Worm (Caenorhabditis elegans) whole organism, L2 larva: ENCODE measurements around the gene F20A1.6.

ENCODE experiments used
- Y55F3AM.14 ChIP-seq: fragments of 200-800 bp; sonication (Bioruptor generic); optimal IDR thresholded peaks from 2 replicates; lab custom pipeline; 2018; ENCODE audit warnings: mild to moderate bottlenecking, missing genetic modification characterization, missing compliant biosample characterization
- dmd-4 ChIP-seq: sonication (generic microtip); optimal IDR thresholded peaks from 2 replicates; lab custom pipeline; 2017; ENCODE audit warnings: missing biosample characterization, missing genetic modification characterization
- mdl-1 ChIP-seq, 2 experiments: fragments of 150-350 bp in 1 of 2; sonication (generic microtip) in 1 of 2; optimal IDR thresholded peaks; 2 replicates each; lab custom pipeline; 2017; ENCODE audit warnings: missing biosample characterization in 2 of 2, missing genetic modification characterization in 2 of 2
- nhr-237 ChIP-seq: fragments of 150-350 bp; optimal IDR thresholded peaks from 2 replicates; lab custom pipeline; 2014; ENCODE audit warnings: missing biosample characterization, missing genetic modification characterization
- nhr-25 ChIP-seq: fragments of 150-350 bp; sonication (generic microtip); optimal IDR thresholded peaks from 3 replicates; lab custom pipeline; 2014; ENCODE audit warnings: missing biosample characterization, missing genetic modification characterization
- sma-3 ChIP-seq: sonication (generic microtip); optimal IDR thresholded peaks from 2 replicates; lab custom pipeline; 2016; ENCODE audit warnings: missing genetic modification reagents, missing genetic modification characterization, missing compliant biosample characterization
- snpc-4 ChIP-seq: fragments of 150-350 bp; optimal IDR thresholded peaks from 2 replicates; lab custom pipeline; 2014; ENCODE audit warnings: missing biosample characterization, missing genetic modification characterization
- unc-62 ChIP-seq: fragments of 150-350 bp; optimal IDR thresholded peaks from 2 replicates; lab custom pipeline; 2014; ENCODE audit warnings: missing biosample characterization, missing genetic modification reagents, missing genetic modification characterization

DNA sequence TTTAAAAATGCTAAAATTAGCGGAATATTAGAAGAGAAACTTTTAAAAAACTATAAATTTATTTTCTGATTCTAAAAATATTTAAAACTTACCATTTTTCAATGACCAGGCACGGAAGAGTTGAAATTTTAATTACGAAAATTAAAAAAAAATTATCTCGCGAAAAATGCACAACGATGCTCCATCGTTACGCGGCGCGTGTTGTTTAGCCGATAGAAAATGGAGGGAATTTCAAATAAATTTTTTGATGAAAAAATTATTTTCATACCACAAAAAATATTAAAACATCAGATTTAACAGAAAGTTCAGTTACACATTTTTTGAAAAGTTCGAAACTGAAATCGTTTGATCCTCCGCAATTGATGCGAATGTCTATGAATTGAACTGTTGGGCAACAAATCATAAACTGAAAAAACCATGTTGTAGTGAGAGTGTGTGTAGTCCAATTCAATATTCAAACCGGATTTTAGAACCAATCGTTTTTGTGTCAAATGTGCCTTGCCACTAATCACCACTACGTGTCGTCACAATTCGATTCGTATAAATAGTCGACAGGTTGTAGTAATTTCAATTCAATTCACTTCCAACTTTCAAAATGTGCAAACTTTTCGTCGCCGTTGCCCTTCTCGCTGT lies 24.3 kb upstream of the F20A1.6 start, which contains the start of the genes tofu-2 and spig-1:
- TF ChIP-seq unc-62 (GFP tag; lab: Kevin White, UChicago) (no peak), nhr-237 (tag; lab: Kevin White, UChicago) (no peak), dmd-4 (tag; lab: Kevin White, UChicago) (no peak), snpc-4 (no peak), mdl-1 (tag; optimal IDR thresholded peaks at IDR 0.05; lab: Kevin White, UChicago) (no peak), Y55F3AM.14 (GFP tag; lab: Kevin White, UChicago) (no peak), nhr-25 (tag; lab: Kevin White, UChicago) (no peak), sma-3 (GFP tag; lab: Kevin White, UChicago) (no peak)
